Worm (Caenorhabditis elegans) whole organism, L4 larva: Measurements from ENCODE around the gene F08F8.9.
A peak's percentile ranks its signal among the peaks of the same experiment; 100 is the strongest.

ENCODE experiments used
- Y75B8A.6 ChIP-seq: fragments of 200-800 bp; sonication (Bioruptor generic); IDR thresholded peaks from 2 replicates; pipeline ENCODE4 v1.3.6; 2022; ENCODE audit warnings: missing genetic modification reagents, missing genetic modification characterization, missing compliant biosample characterization
- ZK546.5 ChIP-seq, 2 experiments: sonication (generic microtip); optimal IDR thresholded peaks; 2 replicates each; lab custom pipeline; 2017; ENCODE audit warnings: missing biosample characterization in 2 of 2, missing genetic modification characterization in 2 of 2
- ama-1 ChIP-seq: fragments of 150-350 bp; optimal IDR thresholded peaks from 2 replicates; lab custom pipeline; 2014; ENCODE audit warnings: inconsistent platforms, mixed read lengths
- arid-1 ChIP-seq: fragments of 200-800 bp; sonication (Bioruptor generic); conservative IDR thresholded peaks from 2 replicates; pipeline ENCODE4 v1.3.6; 2022; ENCODE audit warnings: missing genetic modification reagents, missing genetic modification characterization, missing compliant biosample characterization
- attf-4 ChIP-seq: sonication (generic microtip); optimal IDR thresholded peaks from 3 replicates; lab custom pipeline; 2017; ENCODE audit warnings: missing biosample characterization, missing genetic modification characterization
- ceh-20 ChIP-seq: fragments of 200-800 bp; sonication (Bioruptor generic); IDR thresholded peaks from 2 replicates; pipeline ENCODE4 v1.3.6; 2022; ENCODE audit warnings: missing genetic modification reagents, missing genetic modification characterization, missing compliant biosample characterization
- cey-2 ChIP-seq: sonication (generic microtip); optimal IDR thresholded peaks from 3 replicates; lab custom pipeline; 2017; ENCODE audit warnings: missing genetic modification characterization, mild to moderate bottlenecking, missing compliant biosample characterization, antibody characterized with exemption, borderline replicate concordance; ENCODE audit not compliant: insufficient read depth
- daf-12 ChIP-seq: fragments of 150-350 bp; optimal IDR thresholded peaks from 2 replicates; lab custom pipeline; 2014; ENCODE audit warnings: missing biosample characterization, missing genetic modification reagents, missing genetic modification characterization
- daf-16 ChIP-seq, 3 experiments: sonication (generic microtip); optimal IDR thresholded peaks; 2 replicates each; lab custom pipeline; 2016 to 2017; ENCODE audit warnings: missing genetic modification characterization in 3 of 3, missing genetic modification reagents in 3 of 3, mild to moderate bottlenecking in 2 of 3, missing compliant biosample characterization in 2 of 3, missing biosample characterization in 1 of 3, moderate library complexity in 1 of 3
- daf-8 ChIP-seq: fragments of 200-800 bp; sonication (Bioruptor generic); IDR thresholded peaks from 2 replicates; pipeline ENCODE4 v1.3.6; 2022; ENCODE audit warnings: missing genetic modification characterization, missing compliant biosample characterization
- dmd-6 ChIP-seq: fragments of 200-800 bp; sonication (Bioruptor generic); IDR thresholded peaks from 2 replicates; pipeline ENCODE4 v1.3.6; 2022; ENCODE audit warnings: missing genetic modification reagents, missing genetic modification characterization, missing compliant biosample characterization
- dmd-8 ChIP-seq: fragments of 200-800 bp; sonication (Bioruptor generic); IDR thresholded peaks from 2 replicates; pipeline ENCODE4 v1.3.6; 2022; ENCODE audit warnings: missing genetic modification characterization, missing compliant biosample characterization
- duxl-1 ChIP-seq: sonication (generic microtip); optimal IDR thresholded peaks from 2 replicates; lab custom pipeline; 2016; ENCODE audit warnings: mild to moderate bottlenecking, missing genetic modification characterization, moderate library complexity, missing compliant biosample characterization; ENCODE audit not compliant: poor library complexity
- dve-1 ChIP-seq: sonication (generic microtip); optimal IDR thresholded peaks from 2 replicates; lab custom pipeline; 2017; ENCODE audit warnings: antibody characterized with exemption, mild to moderate bottlenecking, missing genetic modification characterization, missing compliant biosample characterization; ENCODE audit not compliant: insufficient read depth
- egl-43 ChIP-seq: fragments of 200-800 bp; sonication (Bioruptor generic); IDR thresholded peaks from 2 replicates; pipeline ENCODE4 v1.3.6; 2022; ENCODE audit warnings: missing genetic modification reagents, missing genetic modification characterization, missing compliant biosample characterization
- fkh-10 ChIP-seq: fragments of 150-350 bp; optimal IDR thresholded peaks from 2 replicates; lab custom pipeline; 2014; ENCODE audit warnings: missing biosample characterization, missing genetic modification reagents, missing genetic modification characterization
- gei-8 ChIP-seq: fragments of 200-800 bp; sonication (Bioruptor generic); optimal IDR thresholded peaks from 2 replicates; lab custom pipeline; 2018; ENCODE audit warnings: mild to moderate bottlenecking, missing genetic modification characterization, missing compliant biosample characterization
- hlh-11 ChIP-seq: fragments of 200-800 bp; sonication (Bioruptor generic); optimal IDR thresholded peaks from 2 replicates; lab custom pipeline; 2018; ENCODE audit warnings: mild to moderate bottlenecking, missing genetic modification characterization, missing compliant biosample characterization
- hlh-30 ChIP-seq: sonication (generic microtip); optimal IDR thresholded peaks from 2 replicates; lab custom pipeline; 2017; ENCODE audit warnings: antibody characterized with exemption, mild to moderate bottlenecking, missing genetic modification characterization, missing compliant biosample characterization; ENCODE audit not compliant: insufficient read depth
- lin-1 ChIP-seq: fragments of 200-800 bp; sonication (Bioruptor generic); IDR thresholded peaks from 2 replicates; pipeline ENCODE4 v1.3.6; 2022; ENCODE audit warnings: missing genetic modification reagents, missing genetic modification characterization, missing compliant biosample characterization
- lin-13 ChIP-seq: fragments of 150-350 bp; optimal IDR thresholded peaks from 2 replicates; lab custom pipeline; 2014; ENCODE audit warnings: missing biosample characterization, missing genetic modification reagents, missing genetic modification characterization
- lin-15B ChIP-seq: fragments of 150-350 bp; sonication (generic microtip); optimal IDR thresholded peaks from 3 replicates; lab custom pipeline; 2014; ENCODE audit warnings: missing biosample characterization, missing genetic modification characterization
- lin-39 ChIP-seq: fragments of 150-350 bp; optimal IDR thresholded peaks from 2 replicates; lab custom pipeline; 2014; ENCODE audit warnings: missing biosample characterization, missing genetic modification reagents, missing genetic modification characterization
- lir-3 ChIP-seq: sonication (generic microtip); optimal IDR thresholded peaks from 2 replicates; lab custom pipeline; 2016; ENCODE audit warnings: mild to moderate bottlenecking, missing genetic modification characterization, missing compliant biosample characterization
- lsy-2 ChIP-seq, 2 experiments: fragments of 150-350 bp in 1 of 2; sonication (generic microtip) in 1 of 2; optimal IDR thresholded peaks; 2 replicates each; lab custom pipeline; 2014 to 2017; ENCODE audit warnings: missing biosample characterization in 2 of 2, missing genetic modification characterization in 2 of 2
- madf-5 ChIP-seq, 2 experiments: fragments of 200-800 bp; sonication (Bioruptor generic); IDR thresholded peaks; 2 replicates each; pipeline ENCODE4 v1.3.6; 2022; ENCODE audit warnings: missing compliant biosample characterization in 2 of 2, missing genetic modification characterization in 2 of 2
- madf-9 ChIP-seq: fragments of 200-800 bp; sonication (Bioruptor generic); conservative IDR thresholded peaks from 2 replicates; pipeline ENCODE4 v1.3.6; 2022; ENCODE audit warnings: missing genetic modification reagents, missing genetic modification characterization, missing compliant biosample characterization
- mxl-2 ChIP-seq: fragments of 200-800 bp; sonication (Bioruptor generic); conservative IDR thresholded peaks from 2 replicates; pipeline ENCODE4 v1.3.6; 2022; ENCODE audit warnings: missing genetic modification reagents, missing genetic modification characterization, missing compliant biosample characterization
- nhr-237 ChIP-seq: sonication (generic microtip); optimal IDR thresholded peaks from 2 replicates; lab custom pipeline; 2017; ENCODE audit warnings: missing biosample characterization, missing genetic modification characterization
- nhr-25 ChIP-seq: sonication (generic microtip); optimal IDR thresholded peaks from 2 replicates; lab custom pipeline; 2017; ENCODE audit warnings: missing genetic modification characterization, mild to moderate bottlenecking, missing compliant biosample characterization, antibody characterized with exemption, moderate library complexity, borderline replicate concordance; ENCODE audit not compliant: insufficient read depth
- nhr-42 ChIP-seq: fragments of 200-800 bp; sonication (Bioruptor generic); IDR thresholded peaks from 2 replicates; pipeline ENCODE4 v1.3.6; 2022; ENCODE audit warnings: missing genetic modification characterization, missing compliant biosample characterization
- nhr-48 ChIP-seq: sonication (generic microtip); optimal IDR thresholded peaks from 2 replicates; lab custom pipeline; 2016; ENCODE audit warnings: mild to moderate bottlenecking, missing genetic modification characterization, missing compliant biosample characterization
- nhr-76 ChIP-seq: fragments of 150-350 bp; optimal IDR thresholded peaks from 2 replicates; lab custom pipeline; 2014; ENCODE audit warnings: missing biosample characterization, missing genetic modification characterization
- nhr-77 ChIP-seq: fragments of 150-350 bp; optimal IDR thresholded peaks from 2 replicates; lab custom pipeline; 2014; ENCODE audit warnings: missing biosample characterization, missing genetic modification characterization
- pha-4 ChIP-seq, 2 experiments: fragments of 150-350 bp in 1 of 2; fragments of 200-800 bp in 1 of 2; sonication (Bioruptor generic) in 1 of 2; IDR thresholded peaks in 1 of 2; optimal IDR thresholded peaks in 1 of 2; 2 replicates each; pipeline versions ENCODE4 v1.3.6 to Lab custom; 2014 to 2022; ENCODE audit warnings: missing genetic modification characterization in 2 of 2, missing genetic modification reagents in 2 of 2, missing biosample characterization in 1 of 2, missing compliant biosample characterization in 1 of 2
- php-3 ChIP-seq: fragments of 200-800 bp; sonication (Bioruptor generic); IDR thresholded peaks from 2 replicates; pipeline ENCODE4 v1.3.6; 2022; ENCODE audit warnings: missing genetic modification reagents, missing genetic modification characterization, missing compliant biosample characterization
- pqm-1 ChIP-seq: sonication (generic microtip); optimal IDR thresholded peaks from 2 replicates; lab custom pipeline; 2017; ENCODE audit warnings: missing biosample characterization, missing genetic modification characterization
- set-16 ChIP-seq: fragments of 200-800 bp; sonication (Bioruptor generic); IDR thresholded peaks from 2 replicates; pipeline ENCODE4 v1.3.6; 2022; ENCODE audit warnings: missing genetic modification reagents, missing genetic modification characterization, missing compliant biosample characterization
- spr-3 ChIP-seq: fragments of 200-800 bp; sonication (Bioruptor generic); optimal IDR thresholded peaks from 2 replicates; lab custom pipeline; 2018; ENCODE audit warnings: mild to moderate bottlenecking, missing genetic modification characterization, missing compliant biosample characterization
- unc-39 ChIP-seq: sonication (generic microtip); optimal IDR thresholded peaks from 2 replicates; lab custom pipeline; 2017; ENCODE audit warnings: missing biosample characterization, missing genetic modification characterization
- unc-62 ChIP-seq, 3 experiments: fragments of 150-350 bp in 1 of 3; sonication (generic microtip); optimal IDR thresholded peaks in 2 of 3; peaks in 1 of 3; 1 replicate in 1 of 3; 2 replicates in 2 of 3; lab custom pipeline; 2014 to 2017; ENCODE audit warnings: missing biosample characterization in 3 of 3, missing genetic modification characterization in 3 of 3, missing genetic modification reagents in 3 of 3, missing genotype in 1 of 3
- zag-1 ChIP-seq: fragments of 150-350 bp; optimal IDR thresholded peaks from 2 replicates; lab custom pipeline; 2014; ENCODE audit warnings: missing biosample characterization, missing genetic modification characterization
- zfp-2 ChIP-seq: sonication (generic microtip); optimal IDR thresholded peaks from 2 replicates; lab custom pipeline; 2016; ENCODE audit warnings: mild to moderate bottlenecking, missing genetic modification characterization, missing compliant biosample characterization
- zip-11 ChIP-seq: fragments of 200-800 bp; sonication (Bioruptor generic); IDR thresholded peaks from 2 replicates; pipeline ENCODE4 v1.3.6; 2022; ENCODE audit warnings: missing genetic modification characterization, missing compliant biosample characterization
- zip-2 ChIP-seq: fragments of 150-350 bp; optimal IDR thresholded peaks from 2 replicates; lab custom pipeline; 2014; ENCODE audit warnings: missing biosample characterization, missing genetic modification characterization

F08F8.9 gene

ce11 chrIII:7317354-7317753 is 36.4 kb downstream of the F08F8.9 start:
- TF ChIP-seq unc-62 (GFP tag; optimal IDR thresholded peaks at IDR 0.05 in 1 of 2; lab: Kevin White, UChicago) (peak in 1 of 2 experiments; percentile 53), unc-62 (tag; optimal IDR thresholded peaks at IDR 0.05; lab: Kevin White, UChicago) (no peak), lsy-2 (tag; optimal IDR thresholded peaks at IDR 0.05; lab: Kevin White, UChicago) (peak in 1 of 2 experiments; percentile 15), pha-4 (GFP tag; IDR thresholded peaks at IDR 0.05; lab: Robert Waterston, UW) (no peak), pha-4 (tag; optimal IDR thresholded peaks at IDR 0.05; lab: Kevin White, UChicago) (peak; percentile 77), hlh-11 (tag; lab: Kevin White, UChicago) (peak; percentile 20), pqm-1 (tag; lab: Kevin White, UChicago) (peak; percentile 69), dve-1 (tag; lab: Kevin White, UChicago) (peak; percentile 42), hlh-30 (tag; lab: Kevin White, UChicago) (peak; percentile 23), daf-16 (GFP tag; optimal IDR thresholded peaks at IDR 0.05; lab: Kevin White, UChicago) (no peak), daf-16 (tag; optimal IDR thresholded peaks at IDR 0.05; lab: Kevin White, UChicago) (peak; percentile 45), nhr-77 (tag; lab: Kevin White, UChicago) (no peak), mxl-2 (GFP tag; lab: Robert Waterston, UW) (no peak)

DNA sequence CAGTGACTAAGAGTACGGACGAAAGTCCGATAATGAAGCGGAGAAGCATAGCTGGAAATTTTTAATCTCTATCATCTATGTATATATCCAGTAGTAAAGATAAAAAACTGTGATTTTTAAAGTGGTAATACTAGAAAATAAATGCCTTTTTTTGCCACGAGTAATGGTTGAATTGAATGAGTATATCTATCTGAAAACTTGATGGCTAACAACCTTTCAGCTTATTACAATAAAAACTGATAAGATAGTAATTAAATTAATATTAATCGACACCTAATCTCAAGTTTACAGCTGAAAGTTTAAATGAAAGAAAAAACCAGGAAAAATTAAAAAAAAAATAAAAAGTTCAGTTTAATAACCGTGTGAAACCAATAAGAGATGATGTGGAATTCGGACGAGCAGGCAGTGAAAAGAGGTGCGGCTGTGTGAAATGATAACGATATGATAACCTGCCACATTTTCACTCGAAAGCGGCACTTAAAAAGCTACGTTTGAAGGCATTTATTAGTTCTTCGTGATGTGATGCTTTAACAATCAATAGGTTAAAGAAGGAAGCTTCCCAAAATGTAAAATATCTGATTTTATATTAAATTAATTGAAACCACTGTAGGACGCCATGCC is 38.7 kb downstream of the F08F8.9 start, which contains the start of gene nspg-6:
TSS of gene nspg-6 (minus strand) at position 51 of the 621 bp plus-strand sequence.
- TF ChIP-seq madf-5 (GFP tag; IDR thresholded peaks at IDR 0.05; lab: Robert Waterston, UW), result no peak
- no peak for TF ChIP-seq daf-12 (tag; lab: Kevin White, UChicago)
- no peak for TF ChIP-seq arid-1 (GFP tag; lab: Robert Waterston, UW)
- TF ChIP-seq lin-39 (tag; lab: Kevin White, UChicago), result no peak
- no peak for TF ChIP-seq attf-4 (tag; lab: Kevin White, UChicago)
- no peak for TF ChIP-seq spr-3 (GFP tag; lab: Kevin White, UChicago)
- no peak for TF ChIP-seq Y75B8A.6 (GFP tag; lab: Robert Waterston, UW)
- TF ChIP-seq duxl-1 (tag; lab: Kevin White, UChicago), result no peak
- no peak for TF ChIP-seq dmd-8 (GFP tag; lab: Robert Waterston, UW)
- TF ChIP-seq pha-4 (GFP tag; IDR thresholded peaks at IDR 0.05; lab: Robert Waterston, UW), result no peak
- TF ChIP-seq pha-4 (tag; optimal IDR thresholded peaks at IDR 0.05; lab: Kevin White, UChicago), result no peak
- no peak for TF ChIP-seq unc-39
- TF ChIP-seq lir-3, result no peak
- no peak for TF ChIP-seq zip-2 (tag; lab: Kevin White, UChicago)
- no peak for TF ChIP-seq zfp-2
- TF ChIP-seq hlh-11 (tag; lab: Kevin White, UChicago), result peak; percentile 30
- TF ChIP-seq nhr-42, result no peak
- TF ChIP-seq cey-2, result no peak
- no peak for TF ChIP-seq ama-1
- TF ChIP-seq madf-9 (GFP tag; lab: Robert Waterston, UW), result no peak
- TF ChIP-seq gei-8 (GFP tag; lab: Kevin White, UChicago), result no peak
- TF ChIP-seq set-16 (GFP tag; lab: Robert Waterston, UW), result no peak
- TF ChIP-seq nhr-48 (tag; lab: Kevin White, UChicago), result no peak
- peak; percentile 66 for TF ChIP-seq dmd-6
- no peak for TF ChIP-seq lin-1 (GFP tag; lab: Robert Waterston, UW)
- TF ChIP-seq nhr-76 (tag; lab: Kevin White, UChicago), result no peak
- TF ChIP-seq zag-1 (tag; lab: Kevin White, UChicago), result no peak
- TF ChIP-seq php-3 (GFP tag; lab: Robert Waterston, UW), result peak; percentile 70; the same call in 1 of the 2 replicates
- no peak for TF ChIP-seq unc-62 (GFP tag; optimal IDR thresholded peaks at IDR 0.05 in 1 of 2; lab: Kevin White, UChicago)
- no peak for TF ChIP-seq unc-62 (tag; optimal IDR thresholded peaks at IDR 0.05; lab: Kevin White, UChicago)
- TF ChIP-seq dve-1 (tag; lab: Kevin White, UChicago), result peak; percentile 39
- no peak for TF ChIP-seq egl-43
- TF ChIP-seq ZK546.5 (tag; optimal IDR thresholded peaks at IDR 0.05; lab: Kevin White, UChicago), result no peak
- no peak for TF ChIP-seq nhr-77 (tag; lab: Kevin White, UChicago)
- TF ChIP-seq lin-13 (GFP tag; lab: Kevin White, UChicago), result no peak
- no peak for TF ChIP-seq fkh-10 (GFP tag; lab: Kevin White, UChicago)
- TF ChIP-seq nhr-25, result no peak
- no peak for TF ChIP-seq ceh-20 (GFP tag; lab: Robert Waterston, UW)
- no peak for TF ChIP-seq lin-15B (tag; lab: Kevin White, UChicago)
- TF ChIP-seq zip-11 (GFP tag; lab: Robert Waterston, UW), result no peak
- TF ChIP-seq nhr-237, result no peak
- no peak for TF ChIP-seq daf-8 (GFP tag; lab: Robert Waterston, UW)
